Worm (Caenorhabditis elegans) whole organism, L4 larva: ENCODE results near the gene str-48.

ENCODE experiments used
- D1046.2 ChIP-seq: fragments of 200-800 bp; sonication (Bioruptor generic); IDR thresholded peaks from 2 replicates; pipeline ENCODE4 v1.3.6; 2022; ENCODE audit warnings: missing genetic modification characterization, missing compliant biosample characterization
- F10B5.3 ChIP-seq: sonication (generic microtip); optimal IDR thresholded peaks from 2 replicates; lab custom pipeline; 2016; ENCODE audit warnings: mild to moderate bottlenecking, missing genetic modification characterization, missing compliant biosample characterization
- ZK546.5 ChIP-seq, 2 experiments: sonication (generic microtip); optimal IDR thresholded peaks; 2 replicates each; lab custom pipeline; 2017; ENCODE audit warnings: missing biosample characterization in 2 of 2, missing genetic modification characterization in 2 of 2
- aly-2 ChIP-seq: sonication (generic microtip); optimal IDR thresholded peaks from 2 replicates; lab custom pipeline; 2018; ENCODE audit warnings: missing biosample characterization, missing genetic modification characterization
- ama-1 ChIP-seq: fragments of 150-350 bp; optimal IDR thresholded peaks from 2 replicates; lab custom pipeline; 2014; ENCODE audit warnings: inconsistent platforms, mixed read lengths
- ceh-28 ChIP-seq: fragments of 150-350 bp; optimal IDR thresholded peaks from 2 replicates; lab custom pipeline; 2014; ENCODE audit warnings: missing biosample characterization, missing genetic modification reagents, missing genetic modification characterization
- ces-1 ChIP-seq: fragments of 150-350 bp; sonication (generic microtip); optimal IDR thresholded peaks from 4 replicates; lab custom pipeline; 2014; ENCODE audit warnings: missing biosample characterization, missing genetic modification reagents, missing genetic modification characterization
- lin-13 ChIP-seq: fragments of 150-350 bp; optimal IDR thresholded peaks from 2 replicates; lab custom pipeline; 2014; ENCODE audit warnings: missing biosample characterization, missing genetic modification reagents, missing genetic modification characterization
- mxl-2 ChIP-seq: fragments of 200-800 bp; sonication (Bioruptor generic); conservative IDR thresholded peaks from 2 replicates; pipeline ENCODE4 v1.3.6; 2022; ENCODE audit warnings: missing genetic modification reagents, missing genetic modification characterization, missing compliant biosample characterization
- skn-1 ChIP-seq: fragments of 150-350 bp; optimal IDR thresholded peaks from 2 replicates; lab custom pipeline; 2014; ENCODE audit warnings: missing biosample characterization, missing genetic modification characterization
- tag-97 ChIP-seq: fragments of 200-800 bp; sonication (Bioruptor generic); IDR thresholded peaks from 2 replicates; pipeline ENCODE4 v1.3.6; 2022; ENCODE audit warnings: missing genetic modification characterization, missing compliant biosample characterization
- ztf-7 ChIP-seq: fragments of 150-350 bp; optimal IDR thresholded peaks from 2 replicates; lab custom pipeline; 2014; ENCODE audit warnings: missing biosample characterization, missing genetic modification characterization

ce11 chrIV:7075063-7075462 is 46.7 kb upstream of the str-48 start, which contains the start of gene srg-50:
- TF ChIP-seq skn-1 (no peak), D1046.2 (GFP tag; lab: Robert Waterston, UW) (no peak), mxl-2 (GFP tag; lab: Robert Waterston, UW) (no peak), ZK546.5 (tag; optimal IDR thresholded peaks at IDR 0.05; lab: Kevin White, UChicago) (no peak), F10B5.3 (tag; lab: Kevin White, UChicago) (no peak), lin-13 (GFP tag; lab: Kevin White, UChicago) (no peak), ceh-28 (tag; lab: Kevin White, UChicago) (no peak), tag-97 (no peak), ces-1 (no peak), aly-2 (tag; lab: Kevin White, UChicago) (no peak), ama-1 (no peak), ztf-7 (tag; lab: Kevin White, UChicago) (no peak)
